Fruit fly (Drosophila melanogaster) whole organism, embryonic: ENCODE results near the gene cype.

Source experiments
- Bdp1 ChIP-seq: fragments of 200-800 bp; sonication (Bioruptor generic); optimal IDR thresholded peaks from 3 replicates; lab custom pipeline; 2016; ENCODE audit warnings: missing biosample characterization, missing genetic modification characterization
- Blimp-1 ChIP-seq: fragments of 200-800 bp; sonication (Bioruptor generic); optimal IDR thresholded peaks from 3 replicates; lab custom pipeline; 2018; ENCODE audit warnings: missing biosample characterization, missing genetic modification characterization, mild to moderate bottlenecking, moderate library complexity, missing genetic modification reagents
- CG1024 ChIP-seq: fragments of 200-800 bp; sonication (Bioruptor generic); IDR thresholded peaks from 2 replicates; pipeline ENCODE4 v1.3.6; 2022; ENCODE audit warnings: missing biosample characterization, missing genetic modification characterization
- CG12769 ChIP-seq: fragments of 200-800 bp; sonication (Bioruptor generic); optimal IDR thresholded peaks from 2 replicates; lab custom pipeline; 2019; ENCODE audit warnings: missing biosample characterization, mild to moderate bottlenecking, missing genetic modification characterization, moderate library complexity
- CG13775 ChIP-seq: fragments of 200-800 bp; sonication (Bioruptor generic); optimal IDR thresholded peaks from 3 replicates; lab custom pipeline; 2017; ENCODE audit warnings: missing biosample characterization, mild to moderate bottlenecking, missing genetic modification characterization
- CG14710 ChIP-seq: fragments of 200-800 bp; sonication (Bioruptor generic); optimal IDR thresholded peaks from 3 replicates; lab custom pipeline; 2019; ENCODE audit warnings: missing biosample characterization, mild to moderate bottlenecking, missing genetic modification characterization, moderate library complexity
- CG1792 ChIP-seq: fragments of 200-800 bp; sonication (Bioruptor generic); optimal IDR thresholded peaks from 2 replicates; lab custom pipeline; 2016; ENCODE audit warnings: missing biosample characterization, missing genetic modification characterization
- CG18262 ChIP-seq: fragments of 200-800 bp; optimal IDR thresholded peaks from 3 replicates; lab custom pipeline; 2019; ENCODE audit warnings: missing biosample characterization, mild to moderate bottlenecking, missing genetic modification characterization, moderate library complexity
- CG18476 ChIP-seq: fragments of 200-800 bp; sonication (Bioruptor generic); optimal IDR thresholded peaks from 2 replicates; lab custom pipeline; 2016; ENCODE audit warnings: missing biosample characterization, mild to moderate bottlenecking, missing genetic modification characterization
- CG2202 ChIP-seq: fragments of 200-800 bp; sonication (Bioruptor generic); optimal IDR thresholded peaks from 2 replicates; lab custom pipeline; 2018; ENCODE audit warnings: missing biosample characterization, mild to moderate bottlenecking, missing genetic modification characterization
- CG2712 ChIP-seq: fragments of 200-800 bp; optimal IDR thresholded peaks from 3 replicates; lab custom pipeline; 2019; ENCODE audit warnings: missing biosample characterization, mild to moderate bottlenecking, missing genetic modification characterization, moderate library complexity
- CG34422 ChIP-seq: fragments of 200-800 bp; sonication (Bioruptor generic); IDR thresholded peaks from 3 replicates; pipeline ENCODE4 v1.3.6; 2022; ENCODE audit warnings: missing biosample characterization, missing genetic modification characterization
- CG6254 ChIP-seq: fragments of 200-800 bp; sonication (Bioruptor generic); optimal IDR thresholded peaks from 3 replicates; lab custom pipeline; 2017; ENCODE audit warnings: mild to moderate bottlenecking, missing biosample characterization, missing genetic modification reagents, missing genetic modification characterization
- CG7839 ChIP-seq: fragments of 200-800 bp; sonication (Bioruptor generic); optimal IDR thresholded peaks from 3 replicates; lab custom pipeline; 2018; ENCODE audit warnings: missing biosample characterization, mild to moderate bottlenecking, missing genetic modification characterization, moderate library complexity
- CG8944 ChIP-seq: fragments of 200-800 bp; sonication (Bioruptor generic); optimal IDR thresholded peaks from 3 replicates; lab custom pipeline; 2016; ENCODE audit warnings: missing biosample characterization, missing genetic modification characterization
- CG9797 ChIP-seq: fragments of 200-800 bp; sonication (Bioruptor generic); optimal IDR thresholded peaks from 3 replicates; lab custom pipeline; 2018; ENCODE audit warnings: missing biosample characterization, mild to moderate bottlenecking, missing genetic modification characterization
- CkIIα-i1 ChIP-seq: fragments of 200-800 bp; sonication (Bioruptor generic); IDR thresholded peaks from 2 replicates; pipeline ENCODE4 v1.3.6; 2022; ENCODE audit warnings: missing biosample characterization, missing genetic modification characterization
- E2f2 ChIP-seq: fragments of 200-800 bp; sonication (Bioruptor generic); IDR thresholded peaks from 2 replicates; pipeline ENCODE4 v1.3.6; 2022; ENCODE audit warnings: missing biosample characterization, missing genetic modification characterization
- Gug ChIP-seq: fragments of 200-800 bp; sonication (Bioruptor generic); IDR thresholded peaks from 4 replicates; pipeline ENCODE4 v1.3.6; 2022; ENCODE audit warnings: missing biosample characterization, missing genetic modification characterization
- H2.0 ChIP-seq: fragments of 200-800 bp; sonication (Bioruptor generic); IDR thresholded peaks from 2 replicates; pipeline ENCODE4 v1.3.6; 2022; ENCODE audit warnings: missing biosample characterization, missing genetic modification characterization
- HLH54F ChIP-seq: fragments of 200-800 bp; sonication (Bioruptor generic); optimal IDR thresholded peaks from 3 replicates; lab custom pipeline; 2016; ENCODE audit warnings: missing biosample characterization, missing genetic modification characterization
- Hr51 ChIP-seq, 2 experiments: fragments of 200-800 bp; sonication (Bioruptor generic); optimal IDR thresholded peaks; 2 replicates in 1 of 2; 3 replicates in 1 of 2; lab custom pipeline; 2016 to 2018; ENCODE audit warnings: missing biosample characterization in 2 of 2, missing genetic modification characterization in 2 of 2, mild to moderate bottlenecking in 1 of 2, moderate library complexity in 1 of 2
- Mrtf ChIP-seq: fragments of 200-800 bp; sonication (Bioruptor generic); IDR thresholded peaks from 3 replicates; pipeline ENCODE4 v1.3.6; 2022; ENCODE audit warnings: missing biosample characterization, missing genetic modification characterization
- NC2β ChIP-seq: fragments of 200-800 bp; sonication (Bioruptor generic); optimal IDR thresholded peaks from 2 replicates; lab custom pipeline; 2016; ENCODE audit warnings: missing biosample characterization, missing genetic modification characterization
- Neu2 ChIP-seq: fragments of 200-800 bp; sonication (Bioruptor generic); optimal IDR thresholded peaks from 3 replicates; lab custom pipeline; 2016; ENCODE audit warnings: missing biosample characterization, missing genetic modification characterization, borderline replicate concordance
- Optix ChIP-seq: fragments of 200-800 bp; sonication (Bioruptor generic); IDR thresholded peaks from 3 replicates; pipeline ENCODE4 v1.3.6; 2022; ENCODE audit warnings: missing biosample characterization, missing genetic modification characterization
- Sox102F ChIP-seq: fragments of 200-800 bp; sonication (Bioruptor generic); optimal IDR thresholded peaks from 2 replicates; lab custom pipeline; 2018; ENCODE audit warnings: missing biosample characterization, mild to moderate bottlenecking, missing genetic modification characterization, moderate library complexity
- Trl ChIP-seq, 3 experiments: fragments of >200 bp in 2 of 3; fragments of 200-800 bp in 1 of 3; sonication (Bioruptor generic) in 1 of 3; optimal IDR thresholded peaks; 2 replicates in 1 of 3; 3 replicates in 2 of 3; lab custom pipeline; 2016 to 2017; ENCODE audit warnings: missing biosample characterization in 1 of 3, missing genetic modification characterization in 1 of 3
- Usf ChIP-seq: fragments of 200-800 bp; sonication (Bioruptor generic); optimal IDR thresholded peaks from 2 replicates; lab custom pipeline; 2017; ENCODE audit warnings: missing genotype, missing biosample characterization, missing genetic modification characterization
- ase ChIP-seq: fragments of 200-800 bp; sonication (Bioruptor generic); IDR thresholded peaks from 3 replicates; pipeline ENCODE4 v1.3.6; 2022; ENCODE audit warnings: missing biosample characterization, missing genetic modification characterization
- croc ChIP-seq: fragments of 200-800 bp; sonication (Bioruptor generic); conservative IDR thresholded peaks from 3 replicates; pipeline ENCODE4 v1.3.6; 2022; ENCODE audit warnings: missing biosample characterization, missing genetic modification characterization
- dm ChIP-seq: fragments of 200-800 bp; sonication (Bioruptor generic); optimal IDR thresholded peaks from 3 replicates; lab custom pipeline; 2016; ENCODE audit warnings: missing biosample characterization, missing genetic modification characterization
- hkb ChIP-seq, 2 experiments: fragments of 200-800 bp in 1 of 2; fragments of >200 bp in 1 of 2; sonication (Bioruptor generic) in 1 of 2; IDR thresholded peaks in 1 of 2; optimal IDR thresholded peaks in 1 of 2; 2 replicates each; pipeline versions ENCODE4 v1.3.6 to Lab custom; 2017 to 2022; ENCODE audit warnings: missing biosample characterization in 1 of 2, missing genetic modification characterization in 1 of 2
- jigr1 ChIP-seq: fragments of 200-800 bp; sonication (Bioruptor generic); IDR thresholded peaks from 3 replicates; pipeline ENCODE4 v1.3.6; 2022; ENCODE audit warnings: missing biosample characterization, missing genetic modification characterization
- jumu ChIP-seq: fragments of 200-800 bp; sonication (Bioruptor generic); optimal IDR thresholded peaks from 3 replicates; lab custom pipeline; 2016; ENCODE audit warnings: missing biosample characterization, missing genetic modification characterization
- ken ChIP-seq: fragments of 200-800 bp; sonication (Bioruptor generic); IDR thresholded peaks from 3 replicates; pipeline ENCODE4 v1.3.6; 2022; ENCODE audit warnings: missing biosample characterization, missing genetic modification characterization
- lab ChIP-seq: fragments of 200-800 bp; sonication (Bioruptor generic); optimal IDR thresholded peaks from 3 replicates; lab custom pipeline; 2017; ENCODE audit warnings: missing biosample characterization, missing genetic modification characterization, mild to moderate bottlenecking, moderate library complexity, missing genetic modification reagents
- lola ChIP-seq, 3 experiments: fragments of >200 bp in 2 of 3; fragments of 200-800 bp in 1 of 3; sonication (Bioruptor generic) in 1 of 3; optimal IDR thresholded peaks; 2 replicates each; lab custom pipeline; 2017 to 2019; ENCODE audit warnings: missing biosample characterization in 3 of 3, missing genetic modification characterization in 3 of 3, mild to moderate bottlenecking in 1 of 3, moderate library complexity in 1 of 3
- mld ChIP-seq: fragments of 200-800 bp; sonication (Bioruptor generic); IDR thresholded peaks from 3 replicates; pipeline ENCODE4 v1.3.6; 2022; ENCODE audit warnings: missing biosample characterization, missing genetic modification characterization; ENCODE audit not compliant: partially characterized antibody
- phol ChIP-seq: fragments of 200-800 bp; sonication (Bioruptor generic); optimal IDR thresholded peaks from 3 replicates; lab custom pipeline; 2018; ENCODE audit warnings: missing biosample characterization, mild to moderate bottlenecking, missing genetic modification characterization, moderate library complexity
- psq ChIP-seq: fragments of 200-800 bp; sonication (Bioruptor generic); optimal IDR thresholded peaks from 2 replicates; lab custom pipeline; 2017; ENCODE audit warnings: missing biosample characterization, missing genetic modification characterization
- sc ChIP-seq, 3 experiments: fragments of >200 bp in 2 of 3; fragments of 200-800 bp in 1 of 3; sonication (Bioruptor generic) in 1 of 3; optimal IDR thresholded peaks; 2 replicates in 2 of 3; 3 replicates in 1 of 3; lab custom pipeline; 2017; ENCODE audit warnings: mild to moderate bottlenecking in 1 of 3, missing biosample characterization in 1 of 3, missing genetic modification characterization in 1 of 3, missing genetic modification reagents in 1 of 3
- sens ChIP-seq: fragments of 200-800 bp; sonication (Bioruptor generic); peaks from one replicate; lab custom pipeline; 2016; ENCODE audit warnings: missing biosample characterization, missing genetic modification characterization
- sisA ChIP-seq: fragments of 200-800 bp; sonication (Bioruptor generic); IDR thresholded peaks from 2 replicates; pipeline ENCODE4 v1.3.6; 2022; ENCODE audit warnings: missing biosample characterization, missing genetic modification characterization
- unpg ChIP-seq: fragments of 200-800 bp; sonication (Bioruptor generic); optimal IDR thresholded peaks from 3 replicates; lab custom pipeline; 2018; ENCODE audit warnings: missing biosample characterization, mild to moderate bottlenecking, missing genetic modification characterization, moderate library complexity
- wdn ChIP-seq: fragments of 200-800 bp; sonication (Bioruptor generic); IDR thresholded peaks from 2 replicates; pipeline ENCODE4 v1.3.6; 2022; ENCODE audit warnings: missing biosample characterization, missing genetic modification characterization
- zfh2 ChIP-seq: fragments of 200-800 bp; sonication (Bioruptor generic); optimal IDR thresholded peaks from 2 replicates; lab custom pipeline; 2016; ENCODE audit warnings: missing biosample characterization, missing genetic modification characterization

The cype gene

dm6 chr2L:5297289-5297960 lies 29.6 kb upstream of the cype start (continued):
- no peak for TF ChIP-seq psq (GFP tag; lab: Kevin White, UChicago)
- peak; percentile 57; the same call in 2 of the 3 replicates for TF ChIP-seq croc (GFP tag; lab: Robert Waterston, UW)
- peak; percentile 38 for TF ChIP-seq lab
- TF ChIP-seq CG1024 (GFP tag; lab: Robert Waterston, UW), result no peak
- TF ChIP-seq CG2202 (tag; lab: Kevin White, UChicago), result peak; percentile 58
- TF ChIP-seq CG18262, result peak; percentile 71
- peak; percentile 36 for TF ChIP-seq NC2β (GFP tag; lab: Kevin White, UChicago)
- TF ChIP-seq CG1792, result no peak
- 0 out of 3 replicates have a peak, but pooled peaks have one; percentile 6 for TF ChIP-seq ase (GFP tag; lab: Robert Waterston, UW)
- no peak for TF ChIP-seq zfh2 (GFP tag; lab: Kevin White, UChicago)
- TF ChIP-seq ken (GFP tag; lab: Robert Waterston, UW), result 0 out of 3 replicates have a peak, but pooled peaks have one; percentile 30
- TF ChIP-seq wdn (GFP tag; lab: Robert Waterston, UW), result no peak
- TF ChIP-seq CG12769 (tag; lab: Kevin White, UChicago), result peak; percentile 18
- TF ChIP-seq Blimp-1 (GFP tag; lab: Kevin White, UChicago), result peak; percentile 85
- TF ChIP-seq CG13775 (GFP tag; lab: Kevin White, UChicago), result peak; percentile 15
- no peak for TF ChIP-seq hkb (optimal IDR thresholded peaks at IDR 0.05; lab: Kevin White, UChicago)
- 0 out of 2 replicates have a peak, but pooled peaks have one; percentile 33 for TF ChIP-seq hkb (GFP tag; IDR thresholded peaks at IDR 0.05; lab: Robert Waterston, UW)
- peak in 1 of 2 experiments; percentile 19 for TF ChIP-seq Hr51 (GFP tag; optimal IDR thresholded peaks at IDR 0.05; lab: Kevin White, UChicago)
- TF ChIP-seq CG18476, result no peak
- TF ChIP-seq CG14710 (tag; lab: Kevin White, UChicago), result peak; percentile 49
- peak in 1 of 3 experiments; percentile 69 for TF ChIP-seq lola (GFP tag; optimal IDR thresholded peaks at IDR 0.05; lab: Kevin White, UChicago)
- peak; percentile 36; the same call in 1 of the 2 replicates for TF ChIP-seq sisA (GFP tag; lab: Robert Waterston, UW)
- TF ChIP-seq CG9797 (GFP tag; lab: Kevin White, UChicago), result no peak
- no peak for TF ChIP-seq Gug (GFP tag; lab: Robert Waterston, UW)
- TF ChIP-seq CG2712 (tag; lab: Kevin White, UChicago), result peak; percentile 64
- TF ChIP-seq E2f2, result peak; percentile 21; the same call in 1 of the 2 replicates
- peak; percentile 62 for TF ChIP-seq CG7839 (tag; lab: Kevin White, UChicago)
- no peak for TF ChIP-seq Bdp1 (GFP tag; lab: Kevin White, UChicago)
- peak; percentile 49 for TF ChIP-seq unpg (GFP tag; lab: Kevin White, UChicago)
- TF ChIP-seq H2.0 (GFP tag; lab: Robert Waterston, UW), result 0 out of 2 replicates have a peak, but pooled peaks have one; percentile 12
- no peak for TF ChIP-seq jumu (GFP tag; lab: Kevin White, UChicago)
- 0 out of 3 replicates have a peak, but pooled peaks have one; percentile 17 for TF ChIP-seq mld (GFP tag; lab: Robert Waterston, UW)
- TF ChIP-seq CG6254, result peak; percentile 56
- TF ChIP-seq Mrtf (GFP tag; lab: Robert Waterston, UW), result no peak
- TF ChIP-seq CkIIα-i1, result no peak
- TF ChIP-seq sens (GFP tag; lab: Kevin White, UChicago), result peak; percentile 91
- TF ChIP-seq Sox102F, result peak; percentile 30
- TF ChIP-seq sc (optimal IDR thresholded peaks at IDR 0.05; lab: Kevin White, UChicago), result no peak
- peak; percentile 57 for TF ChIP-seq sc (GFP tag; optimal IDR thresholded peaks at IDR 0.05; lab: Kevin White, UChicago)
- no peak for TF ChIP-seq Neu2 (GFP tag; lab: Kevin White, UChicago)
- TF ChIP-seq CG8944 (GFP tag; lab: Kevin White, UChicago), result no peak
- TF ChIP-seq phol (tag; lab: Kevin White, UChicago), result peak; percentile 67
- TF ChIP-seq CG34422 (GFP tag; lab: Robert Waterston, UW), result no peak
- TF ChIP-seq jigr1 (GFP tag; lab: Robert Waterston, UW), result no peak
- TF ChIP-seq Trl (optimal IDR thresholded peaks at IDR 0.05; lab: Kevin White, UChicago), result peak in 1 of 2 experiments; percentile 21
- TF ChIP-seq Trl (GFP tag; optimal IDR thresholded peaks at IDR 0.05; lab: Kevin White, UChicago), result no peak
- TF ChIP-seq Optix (GFP tag; lab: Robert Waterston, UW), result no peak
- TF ChIP-seq dm (GFP tag; lab: Kevin White, UChicago), result no peak
- no peak for TF ChIP-seq Usf (GFP tag; lab: Kevin White, UChicago)
- no peak for TF ChIP-seq HLH54F (GFP tag; lab: Kevin White, UChicago)
